Fruit fly (Drosophila melanogaster) whole organism, embryonic: ENCODE measurements around the gene Unc-115a.
A peak's percentile ranks its signal among the peaks of the same experiment; 100 is the strongest.

Source experiments
- ATbp ChIP-seq: fragments of 200-800 bp; sonication (Bioruptor generic); optimal IDR thresholded peaks from 2 replicates; lab custom pipeline; 2017; ENCODE audit warnings: missing biosample characterization, mild to moderate bottlenecking, missing genetic modification characterization, missing genetic modification reagents
- Antp ChIP-seq: fragments of 200-800 bp; sonication (Bioruptor generic); optimal IDR thresholded peaks from 3 replicates; lab custom pipeline; 2016; ENCODE audit warnings: missing biosample characterization, missing genetic modification characterization
- Atf6 ChIP-seq: fragments of 200-800 bp; sonication (Bioruptor generic); IDR thresholded peaks from 2 replicates; pipeline ENCODE4 v1.3.6; 2022; ENCODE audit warnings: missing biosample characterization, missing genetic modification characterization
- Bgb ChIP-seq: fragments of 200-800 bp; sonication (Bioruptor generic); IDR thresholded peaks from 2 replicates; pipeline ENCODE4 v1.3.6; 2022; ENCODE audit warnings: missing biosample characterization, missing genetic modification characterization; ENCODE audit not compliant: partially characterized antibody
- CG10267 ChIP-seq: fragments of 200-800 bp; sonication (Bioruptor generic); optimal IDR thresholded peaks from 2 replicates; lab custom pipeline; 2018; ENCODE audit warnings: missing biosample characterization, mild to moderate bottlenecking, missing genetic modification characterization, moderate library complexity
- CG10321 ChIP-seq: fragments of 200-800 bp; sonication (Bioruptor generic); IDR thresholded peaks from 2 replicates; pipeline ENCODE4 v1.3.6; 2022; ENCODE audit warnings: missing biosample characterization, missing genetic modification characterization
- CG10565 ChIP-seq: fragments of 200-800 bp; sonication (Bioruptor generic); optimal IDR thresholded peaks from 3 replicates; lab custom pipeline; 2016; ENCODE audit warnings: missing biosample characterization, mild to moderate bottlenecking, missing genetic modification characterization
- CG12071 ChIP-seq: fragments of 200-800 bp; sonication (Bioruptor generic); optimal IDR thresholded peaks from 3 replicates; lab custom pipeline; 2018; ENCODE audit warnings: missing biosample characterization, mild to moderate bottlenecking, missing genetic modification characterization
- CG1233 ChIP-seq: fragments of 200-800 bp; sonication (Bioruptor generic); optimal IDR thresholded peaks from 4 replicates; lab custom pipeline; 2018; ENCODE audit warnings: missing biosample characterization, mild to moderate bottlenecking, missing genetic modification characterization
- CG12744 ChIP-seq: fragments of 200-800 bp; sonication (Bioruptor generic); optimal IDR thresholded peaks from 2 replicates; lab custom pipeline; 2016; ENCODE audit warnings: missing biosample characterization, missing genetic modification characterization
- CG15073 ChIP-seq: fragments of 200-800 bp; sonication (Bioruptor generic); optimal IDR thresholded peaks from 2 replicates; lab custom pipeline; 2016; ENCODE audit warnings: missing biosample characterization, missing genetic modification characterization
- CG15696 ChIP-seq: fragments of 200-800 bp; sonication (Bioruptor generic); optimal IDR thresholded peaks from 2 replicates; lab custom pipeline; 2019; ENCODE audit warnings: missing biosample characterization, mild to moderate bottlenecking, missing genetic modification characterization, moderate library complexity
- CG17359 ChIP-seq: fragments of 200-800 bp; sonication (Bioruptor generic); optimal IDR thresholded peaks from 3 replicates; lab custom pipeline; 2018; ENCODE audit warnings: missing biosample characterization, mild to moderate bottlenecking, missing genetic modification characterization, moderate library complexity
- CG17612 ChIP-seq: fragments of 200-800 bp; sonication (Bioruptor generic); IDR thresholded peaks from 2 replicates; pipeline ENCODE4 v1.3.6; 2022; ENCODE audit warnings: missing biosample characterization, missing genetic modification characterization
- CG2116 ChIP-seq: fragments of 200-800 bp; sonication (Bioruptor generic); optimal IDR thresholded peaks from 3 replicates; lab custom pipeline; 2018; ENCODE audit warnings: missing biosample characterization, mild to moderate bottlenecking, missing genetic modification characterization
- CG30431 ChIP-seq: fragments of 200-800 bp; sonication (Bioruptor generic); optimal IDR thresholded peaks from 2 replicates; lab custom pipeline; 2017; ENCODE audit warnings: missing biosample characterization, missing genetic modification characterization
- CG3163 ChIP-seq: fragments of 200-800 bp; sonication (Bioruptor generic); optimal IDR thresholded peaks from 3 replicates; lab custom pipeline; 2016; ENCODE audit warnings: missing biosample characterization, missing genetic modification characterization
- CG4617 ChIP-seq: fragments of 200-800 bp; sonication (Bioruptor generic); optimal IDR thresholded peaks from 3 replicates; lab custom pipeline; 2016; ENCODE audit warnings: missing biosample characterization, missing genetic modification characterization, borderline replicate concordance
- CG6683 ChIP-seq: fragments of 200-800 bp; sonication (Bioruptor generic); optimal IDR thresholded peaks from 2 replicates; lab custom pipeline; 2017; ENCODE audit warnings: missing biosample characterization, mild to moderate bottlenecking, missing genetic modification characterization, missing genetic modification reagents
- CG7372 ChIP-seq: fragments of 200-800 bp; sonication (Bioruptor generic); IDR thresholded peaks from 2 replicates; pipeline ENCODE4 v1.3.6; 2022; ENCODE audit warnings: missing biosample characterization, missing genetic modification characterization
- CG7928 ChIP-seq: fragments of 200-800 bp; sonication (Bioruptor generic); optimal IDR thresholded peaks from 2 replicates; lab custom pipeline; 2017; ENCODE audit warnings: missing biosample characterization, mild to moderate bottlenecking, missing genetic modification characterization
- CG8765 ChIP-seq: fragments of 200-800 bp; sonication (Bioruptor generic); IDR thresholded peaks from 2 replicates; pipeline ENCODE4 v1.3.6; 2022; ENCODE audit warnings: missing biosample characterization, missing genetic modification characterization
- CG9437 ChIP-seq: fragments of 200-800 bp; sonication (Bioruptor generic); optimal IDR thresholded peaks from 2 replicates; lab custom pipeline; 2018; ENCODE audit warnings: missing biosample characterization, mild to moderate bottlenecking, missing genetic modification characterization
- CHES-1-like ChIP-seq: fragments of 200-800 bp; sonication (Bioruptor generic); optimal IDR thresholded peaks from 2 replicates; lab custom pipeline; 2016; ENCODE audit warnings: missing biosample characterization, missing genetic modification characterization
- Camta ChIP-seq: fragments of 200-800 bp; sonication (Bioruptor generic); optimal IDR thresholded peaks from 2 replicates; lab custom pipeline; 2016; ENCODE audit warnings: missing biosample characterization, missing genetic modification characterization
- E2f2 ChIP-seq: fragments of 200-800 bp; sonication (Bioruptor generic); IDR thresholded peaks from 2 replicates; pipeline ENCODE4 v1.3.6; 2022; ENCODE audit warnings: missing biosample characterization, missing genetic modification characterization
- ERR ChIP-seq: fragments of 200-800 bp; sonication (Bioruptor generic); optimal IDR thresholded peaks from 2 replicates; lab custom pipeline; 2016; ENCODE audit warnings: missing biosample characterization, missing genetic modification characterization
- Hsf ChIP-seq: fragments of 200-800 bp; sonication (Bioruptor generic); optimal IDR thresholded peaks from 3 replicates; lab custom pipeline; 2016; ENCODE audit warnings: missing biosample characterization, missing genetic modification characterization
- NFAT ChIP-seq: fragments of 200-800 bp; sonication (Bioruptor generic); IDR thresholded peaks from 2 replicates; pipeline ENCODE4 v1.3.6; 2022; ENCODE audit warnings: missing biosample characterization, missing genetic modification characterization
- Neu2 ChIP-seq: fragments of 200-800 bp; sonication (Bioruptor generic); optimal IDR thresholded peaks from 3 replicates; lab custom pipeline; 2016; ENCODE audit warnings: missing biosample characterization, missing genetic modification characterization, borderline replicate concordance
- TFAM ChIP-seq: fragments of 200-800 bp; sonication (Bioruptor generic); optimal IDR thresholded peaks from 2 replicates; lab custom pipeline; 2017; ENCODE audit warnings: missing biosample characterization, missing genetic modification characterization, inconsistent platforms
- Tbp ChIP-seq: fragments of >200 bp; optimal IDR thresholded peaks from 2 replicates; lab custom pipeline; 2018; ENCODE audit warnings: missing biosample characterization, missing genetic modification characterization
- ara ChIP-seq: fragments of 200-800 bp; sonication (Bioruptor generic); IDR thresholded peaks from 2 replicates; pipeline ENCODE4 v1.3.6; 2022; ENCODE audit warnings: missing biosample characterization, missing genetic modification characterization
- cad ChIP-seq: fragments of >200 bp; optimal IDR thresholded peaks from 2 replicates; lab custom pipeline; 2017; ENCODE audit warnings: missing biosample characterization, missing genetic modification characterization
- chif ChIP-seq, 2 experiments: fragments of 200-800 bp; sonication (Bioruptor generic); optimal IDR thresholded peaks; 3 replicates each; lab custom pipeline; 2016; ENCODE audit warnings: missing biosample characterization in 2 of 2, missing genetic modification characterization in 2 of 2
- crc ChIP-seq: fragments of 200-800 bp; sonication (Bioruptor generic); optimal IDR thresholded peaks from 2 replicates; lab custom pipeline; 2016; ENCODE audit warnings: missing biosample characterization, missing genetic modification characterization
- dm ChIP-seq: fragments of 200-800 bp; sonication (Bioruptor generic); optimal IDR thresholded peaks from 3 replicates; lab custom pipeline; 2016; ENCODE audit warnings: missing biosample characterization, missing genetic modification characterization
- dmrt99B ChIP-seq: fragments of 200-800 bp; sonication (Bioruptor generic); optimal IDR thresholded peaks from 2 replicates; lab custom pipeline; 2018; ENCODE audit warnings: missing biosample characterization, mild to moderate bottlenecking, missing genetic modification characterization, moderate library complexity
- esg ChIP-seq: fragments of 200-800 bp; sonication (Bioruptor generic); conservative IDR thresholded peaks from 2 replicates; pipeline ENCODE4 v1.3.6; 2022; ENCODE audit warnings: missing biosample characterization, missing genetic modification characterization
- ewg ChIP-seq: fragments of 200-800 bp; sonication (Bioruptor generic); optimal IDR thresholded peaks from 3 replicates; lab custom pipeline; 2017; ENCODE audit warnings: mild to moderate bottlenecking, missing biosample characterization, missing genetic modification reagents, missing genetic modification characterization
- gem ChIP-seq: fragments of 200-800 bp; sonication (Bioruptor generic); optimal IDR thresholded peaks from 2 replicates; lab custom pipeline; 2019; ENCODE audit warnings: missing biosample characterization, mild to moderate bottlenecking, missing genetic modification characterization, moderate library complexity
- gfzf ChIP-seq: fragments of 200-800 bp; sonication (Bioruptor generic); optimal IDR thresholded peaks from 2 replicates; lab custom pipeline; 2016; ENCODE audit warnings: missing biosample characterization, mild to moderate bottlenecking, missing genetic modification characterization, moderate library complexity
- ind ChIP-seq: fragments of 200-800 bp; sonication (Bioruptor generic); optimal IDR thresholded peaks from 3 replicates; lab custom pipeline; 2016; ENCODE audit warnings: missing biosample characterization, missing genetic modification characterization
- jigr1 ChIP-seq: fragments of 200-800 bp; sonication (Bioruptor generic); IDR thresholded peaks from 3 replicates; pipeline ENCODE4 v1.3.6; 2022; ENCODE audit warnings: missing biosample characterization, missing genetic modification characterization
- kay ChIP-seq: fragments of 200-800 bp; sonication (Bioruptor generic); optimal IDR thresholded peaks from 2 replicates; lab custom pipeline; 2016; ENCODE audit warnings: missing biosample characterization, missing genetic modification characterization
- pnt ChIP-seq: fragments of 200-800 bp; sonication (Bioruptor generic); optimal IDR thresholded peaks from 3 replicates; lab custom pipeline; 2016; ENCODE audit warnings: missing biosample characterization, missing genetic modification characterization
- sisA ChIP-seq: fragments of 200-800 bp; sonication (Bioruptor generic); IDR thresholded peaks from 2 replicates; pipeline ENCODE4 v1.3.6; 2022; ENCODE audit warnings: missing biosample characterization, missing genetic modification characterization
- sr ChIP-seq: fragments of 200-800 bp; sonication (Bioruptor generic); IDR thresholded peaks from 3 replicates; pipeline ENCODE4 v1.3.6; 2022; ENCODE audit warnings: missing biosample characterization, missing genetic modification characterization
- tap ChIP-seq: fragments of 200-800 bp; optimal IDR thresholded peaks from 3 replicates; lab custom pipeline; 2019; ENCODE audit warnings: missing biosample characterization, mild to moderate bottlenecking, missing genetic modification characterization, moderate library complexity
- usp ChIP-seq: fragments of >200 bp; optimal IDR thresholded peaks from 2 replicates; lab custom pipeline; 2017; ENCODE audit warnings: missing biosample characterization, missing genetic modification characterization
- wek ChIP-seq: fragments of 200-800 bp; sonication (Bioruptor generic); optimal IDR thresholded peaks from 3 replicates; lab custom pipeline; 2018; ENCODE audit warnings: missing biosample characterization, mild to moderate bottlenecking, missing genetic modification characterization, moderate library complexity

The Unc-115a gene

dm6 chr3R:9747272-9747874 is 42.2 kb upstream of the Unc-115a start, which contains the start of gene CG12948 (continued):
- TF ChIP-seq CG30431 (GFP tag; lab: Kevin White, UChicago): no peak
- TF ChIP-seq CG10565 (GFP tag; lab: Kevin White, UChicago): no peak
- no peak for TF ChIP-seq usp (GFP tag; lab: Kevin White, UChicago)
- no peak for TF ChIP-seq E2f2 (GFP tag; lab: Robert Waterston, UW)
- TF ChIP-seq crc (GFP tag; lab: Kevin White, UChicago): peak; percentile 29
- no peak for TF ChIP-seq sisA (GFP tag; lab: Robert Waterston, UW)
- no peak for TF ChIP-seq CG4617 (GFP tag; lab: Kevin White, UChicago)
- TF ChIP-seq CG3163 (GFP tag; lab: Kevin White, UChicago): no peak
- TF ChIP-seq CG2116 (GFP tag; lab: Kevin White, UChicago): peak; percentile 57
- peak; percentile 22 for TF ChIP-seq dm (GFP tag; lab: Kevin White, UChicago)
- peak; percentile 39 for TF ChIP-seq CG17359
- TF ChIP-seq CG7928 (GFP tag; lab: Kevin White, UChicago): no peak
- TF ChIP-seq ind (GFP tag; lab: Kevin White, UChicago): peak; percentile 45
- TF ChIP-seq CG7372: no peak
- TF ChIP-seq CG9437 (GFP tag; lab: Kevin White, UChicago): peak; percentile 30
- peak; percentile 54 for TF ChIP-seq Hsf (GFP tag; lab: Kevin White, UChicago)
- TF ChIP-seq Neu2 (GFP tag; lab: Kevin White, UChicago): no peak
- no peak for TF ChIP-seq CG6683
- peak; percentile 40 for TF ChIP-seq CG10267 (tag; lab: Kevin White, UChicago)
- TF ChIP-seq gem (tag; lab: Kevin White, UChicago): no peak
- no peak for TF ChIP-seq tap (tag; lab: Kevin White, UChicago)
- no peak for TF ChIP-seq CG15073 (GFP tag; lab: Kevin White, UChicago)
- TF ChIP-seq gfzf: no peak
- no peak for TF ChIP-seq CG10321 (GFP tag; lab: Robert Waterston, UW)
- peak in 1 of 2 experiments; percentile 63 for TF ChIP-seq chif (GFP tag; optimal IDR thresholded peaks at IDR 0.05; lab: Kevin White, UChicago)
- TF ChIP-seq Camta (GFP tag; lab: Kevin White, UChicago): peak; percentile 48
- no peak for TF ChIP-seq CG17612 (GFP tag; lab: Robert Waterston, UW)
- TF ChIP-seq Atf6 (GFP tag; lab: Robert Waterston, UW): peak; percentile 31; the same call in 1 of the 2 replicates
- TF ChIP-seq ewg: no peak
- TF ChIP-seq ERR (GFP tag; lab: Kevin White, UChicago): peak; percentile 29
- no peak for TF ChIP-seq CG8765 (GFP tag; lab: Robert Waterston, UW)
- TF ChIP-seq NFAT: peak; percentile 64
- no peak for TF ChIP-seq CG12071 (GFP tag; lab: Kevin White, UChicago)
- peak; percentile 57 for TF ChIP-seq CG15696 (tag; lab: Kevin White, UChicago)
- TF ChIP-seq kay (GFP tag; lab: Kevin White, UChicago): no peak
- peak; percentile 93 for TF ChIP-seq sr
- no peak for TF ChIP-seq CG12744
- no peak for TF ChIP-seq ara (GFP tag; lab: Robert Waterston, UW)
- no peak for TF ChIP-seq TFAM (GFP tag; lab: Kevin White, UChicago)
- TF ChIP-seq esg (GFP tag; lab: Robert Waterston, UW): peak; percentile 42
- TF ChIP-seq wek (GFP tag; lab: Kevin White, UChicago): no peak
- TF ChIP-seq dmrt99B (tag; lab: Kevin White, UChicago): no peak
- no peak for TF ChIP-seq ATbp (GFP tag; lab: Kevin White, UChicago)
- no peak for TF ChIP-seq jigr1
- TF ChIP-seq CG1233 (GFP tag; lab: Kevin White, UChicago): no peak
- peak; percentile 41 for TF ChIP-seq Antp (GFP tag; lab: Kevin White, UChicago)
- TF ChIP-seq Tbp: no peak
- TF ChIP-seq CHES-1-like: peak; percentile 11
- no peak for TF ChIP-seq cad (GFP tag; lab: Kevin White, UChicago)
- peak; percentile 25 for TF ChIP-seq pnt (GFP tag; lab: Kevin White, UChicago)
- peak; percentile 78 for TF ChIP-seq Bgb (GFP tag; lab: Robert Waterston, UW)
